Worm (Caenorhabditis elegans): ENCODE measurements around the gene B0228.7.

ce11 chrII:7753500-7753899, 5.3 kb downstream of the B0228.7 start, which contains the start of gene trx-1:
- TF ChIP-seq nhr-12 (tag; optimal IDR thresholded peaks at IDR 0.05), result no peak
- TF ChIP-seq pqm-1 (tag; optimal IDR thresholded peaks at IDR 0.05), result no peak
- no peak for TF ChIP-seq pha-4 (tag; optimal IDR thresholded peaks at IDR 0.05)
- no peak for TF ChIP-seq daf-12 (tag; optimal IDR thresholded peaks at IDR 0.05)
- no peak for TF ChIP-seq nhr-11 (tag; optimal IDR thresholded peaks at IDR 0.05)
- no peak for TF ChIP-seq elt-2 (tag; optimal IDR thresholded peaks at IDR 0.05)
